Fruit fly (Drosophila melanogaster) whole organism, adult: Measurements from ENCODE around the gene r2d2.

Experiments used
- CG11617 ChIP-seq: fragments of 200-800 bp; sonication (Bioruptor generic); optimal IDR thresholded peaks from 2 replicates; lab custom pipeline; 2017; ENCODE audit warnings: mild to moderate bottlenecking, missing biosample characterization, missing genetic modification reagents, missing genetic modification characterization
- CG12768 ChIP-seq: fragments of 200-800 bp; sonication (Bioruptor generic); optimal IDR thresholded peaks from 2 replicates; lab custom pipeline; 2017; ENCODE audit warnings: missing biosample characterization, missing genetic modification characterization, mild to moderate bottlenecking, moderate library complexity, missing genetic modification reagents
- CG5204 ChIP-seq: fragments of 200-800 bp; sonication (Bioruptor generic); optimal IDR thresholded peaks from 2 replicates; lab custom pipeline; 2016; ENCODE audit warnings: missing biosample characterization, missing genetic modification characterization
- CG7045 ChIP-seq: fragments of 200-800 bp; sonication (Bioruptor generic); optimal IDR thresholded peaks from 2 replicates; lab custom pipeline; 2017; ENCODE audit warnings: missing biosample characterization, mild to moderate bottlenecking, missing genetic modification characterization
- Crg-1 ChIP-seq: fragments of 200-800 bp; sonication (Bioruptor generic); optimal IDR thresholded peaks from 2 replicates; lab custom pipeline; 2016; ENCODE audit warnings: missing biosample characterization, missing genetic modification characterization
- bab1 ChIP-seq: fragments of 200-800 bp; sonication (Bioruptor generic); optimal IDR thresholded peaks from 3 replicates; lab custom pipeline; 2019; ENCODE audit warnings: missing biosample characterization, mild to moderate bottlenecking, missing genetic modification characterization, moderate library complexity
- cic ChIP-seq: fragments of 200-800 bp; sonication (Bioruptor generic); optimal IDR thresholded peaks from 2 replicates; lab custom pipeline; 2017; ENCODE audit warnings: missing biosample characterization, mild to moderate bottlenecking, missing genetic modification characterization, moderate library complexity
- cnc ChIP-seq, 2 experiments: fragments of >200 bp; optimal IDR thresholded peaks; 2 replicates each; lab custom pipeline; 2017
- kay ChIP-seq: fragments of 200-800 bp; sonication (Bioruptor generic); peaks from one replicate; lab custom pipeline; 2016; ENCODE audit warnings: missing biosample characterization, missing genetic modification characterization, borderline replicate concordance
- ovo ChIP-seq: fragments of 200-800 bp; sonication (Bioruptor generic); optimal IDR thresholded peaks from 2 replicates; lab custom pipeline; 2016; ENCODE audit warnings: missing biosample characterization, missing genetic modification characterization
- pad ChIP-seq: fragments of 200-800 bp; sonication (Bioruptor generic); optimal IDR thresholded peaks from 3 replicates; lab custom pipeline; 2017; ENCODE audit warnings: missing biosample characterization, missing genetic modification characterization, mild to moderate bottlenecking, moderate library complexity, missing genetic modification reagents
- tj ChIP-seq: fragments of 200-800 bp; sonication (Bioruptor generic); optimal IDR thresholded peaks from 3 replicates; lab custom pipeline; 2017; ENCODE audit warnings: missing biosample characterization, mild to moderate bottlenecking, missing genetic modification characterization, moderate library complexity

dm6 chr2L:7850406-7850805 lies 50.5 kb downstream of the r2d2 start:
- TF ChIP-seq kay (GFP tag; lab: Kevin White, UChicago) (no peak), cnc (optimal IDR thresholded peaks at IDR 0.05; lab: Kevin White, UChicago) (no peak), pad (GFP tag; lab: Kevin White, UChicago) (no peak), bab1 (GFP tag; lab: Kevin White, UChicago) (no peak), ovo (GFP tag; lab: Kevin White, UChicago) (no peak), tj (GFP tag; lab: Kevin White, UChicago) (no peak), CG11617 (no peak), CG7045 (GFP tag; lab: Kevin White, UChicago) (no peak), cic (GFP tag; lab: Kevin White, UChicago) (no peak), CG5204 (no peak), CG12768 (no peak), Crg-1 (GFP tag; lab: Kevin White, UChicago) (no peak)
